Fruit fly (Drosophila melanogaster): ENCODE measurements around the gene cnir.

dm6 chr2L:3034969-3035368 lies 4.6 kb downstream of the cnir start, which contains the start of gene CG17258:
- TF ChIP-seq CG1620 (GFP tag; optimal IDR thresholded peaks at IDR 0.05) (no peak), CG14711 (tag; optimal IDR thresholded peaks at IDR 0.05) (no peak), cic (GFP tag; optimal IDR thresholded peaks at IDR 0.05) (no peak), CG7101 (tag; optimal IDR thresholded peaks at IDR 0.05) (no peak), cnc (optimal IDR thresholded peaks at IDR 0.05) (no peak), tj (GFP tag; optimal IDR thresholded peaks at IDR 0.05) (no peak), ovo (GFP tag; optimal IDR thresholded peaks at IDR 0.05) (no peak), bab1 (GFP tag; optimal IDR thresholded peaks at IDR 0.05) (no peak), toe (GFP tag; optimal IDR thresholded peaks at IDR 0.05) (no peak), kay (GFP tag; ENCODE audit: borderline replicate concordance) (no peak)

All from whole organism, adult.